Worm (Caenorhabditis elegans) whole organism, young adult: Measurements from ENCODE around the gene F08F1.4.

Experiments
- B0261.1 ChIP-seq: sonication (generic microtip); optimal IDR thresholded peaks from 2 replicates; lab custom pipeline; 2016; ENCODE audit warnings: mild to moderate bottlenecking, missing genetic modification characterization, moderate library complexity, missing compliant biosample characterization
- C17E4.6 ChIP-seq: fragments of 200-800 bp; sonication (Bioruptor generic); IDR thresholded peaks from 2 replicates; pipeline ENCODE4 v1.3.6; 2022; ENCODE audit warnings: missing genetic modification reagents, missing genetic modification characterization, missing compliant biosample characterization
- F10E7.11 ChIP-seq: sonication (generic microtip); optimal IDR thresholded peaks from 2 replicates; lab custom pipeline; 2017; ENCODE audit warnings: mild to moderate bottlenecking, missing genetic modification characterization, moderate library complexity, missing compliant biosample characterization
- F33H1.4 ChIP-seq: fragments of 200-800 bp; sonication (Bioruptor generic); IDR thresholded peaks from 2 replicates; pipeline ENCODE4 v1.3.6; 2022; ENCODE audit warnings: missing genetic modification reagents, missing genetic modification characterization, missing compliant biosample characterization
- F52B5.7 ChIP-seq: sonication (generic microtip); optimal IDR thresholded peaks from 2 replicates; lab custom pipeline; 2016; ENCODE audit warnings: mild to moderate bottlenecking, missing genetic modification characterization, missing compliant biosample characterization
- F57A8.1 ChIP-seq: fragments of 200-800 bp; sonication (Bioruptor generic); optimal IDR thresholded peaks from 2 replicates; lab custom pipeline; 2018; ENCODE audit warnings: mild to moderate bottlenecking, missing genetic modification characterization, moderate library complexity, missing compliant biosample characterization
- K11D2.4 ChIP-seq: fragments of 200-800 bp; sonication (Bioruptor generic); IDR thresholded peaks from 2 replicates; pipeline ENCODE4 v1.3.6; 2022; ENCODE audit warnings: missing genetic modification reagents, missing genetic modification characterization, missing compliant biosample characterization
- T26A5.8 ChIP-seq: sonication (generic microtip); optimal IDR thresholded peaks from 2 replicates; lab custom pipeline; 2016; ENCODE audit warnings: missing genetic modification characterization, missing compliant biosample characterization
- Y56A3A.18 ChIP-seq: fragments of 200-800 bp; sonication (Bioruptor generic); IDR thresholded peaks from 2 replicates; pipeline ENCODE4 v1.3.6; 2022; ENCODE audit warnings: missing genetic modification reagents, missing genetic modification characterization, missing compliant biosample characterization
- ZK185.1 ChIP-seq: sonication (generic microtip); optimal IDR thresholded peaks from 2 replicates; lab custom pipeline; 2016; ENCODE audit warnings: mild to moderate bottlenecking, missing genetic modification characterization, missing compliant biosample characterization; ENCODE audit not compliant: poor library complexity, severe bottlenecking
- atf-7 ChIP-seq: sonication (generic microtip); optimal IDR thresholded peaks from 2 replicates; lab custom pipeline; 2017; ENCODE audit warnings: mild to moderate bottlenecking, missing genetic modification characterization, missing compliant biosample characterization
- attf-5 ChIP-seq: fragments of 200-800 bp; sonication (Bioruptor generic); optimal IDR thresholded peaks from 2 replicates; lab custom pipeline; 2018; ENCODE audit warnings: mild to moderate bottlenecking, missing genetic modification characterization, missing compliant biosample characterization
- ccch-3 ChIP-seq: fragments of 200-800 bp; sonication (Bioruptor generic); optimal IDR thresholded peaks from 2 replicates; lab custom pipeline; 2018; ENCODE audit warnings: mild to moderate bottlenecking, missing genetic modification characterization, missing compliant biosample characterization
- cebp-1 ChIP-seq, 2 experiments: fragments of 200-800 bp in 1 of 2; sonication (Bioruptor generic) in 1 of 2; sonication (generic microtip) in 1 of 2; IDR thresholded peaks in 1 of 2; optimal IDR thresholded peaks in 1 of 2; 2 replicates each; pipeline versions ENCODE4 v1.3.6 to Lab custom; 2017 to 2022; ENCODE audit warnings: missing compliant biosample characterization in 2 of 2, missing genetic modification characterization in 2 of 2, mild to moderate bottlenecking in 1 of 2, missing genetic modification reagents in 1 of 2, moderate library complexity in 1 of 2
- ceh-79 ChIP-seq: sonication (generic microtip); optimal IDR thresholded peaks from 2 replicates; lab custom pipeline; 2017; ENCODE audit warnings: mild to moderate bottlenecking, missing genetic modification characterization, missing compliant biosample characterization
- ceh-91 ChIP-seq: fragments of 200-800 bp; sonication (Bioruptor generic); IDR thresholded peaks from 2 replicates; pipeline ENCODE4 v1.3.6; 2022; ENCODE audit warnings: missing genetic modification reagents, missing genetic modification characterization, missing compliant biosample characterization
- chd-7 ChIP-seq: sonication (generic microtip); optimal IDR thresholded peaks from 2 replicates; lab custom pipeline; 2016; ENCODE audit warnings: mild to moderate bottlenecking, missing genetic modification characterization, moderate library complexity, missing compliant biosample characterization
- die-1 ChIP-seq: sonication (generic microtip); optimal IDR thresholded peaks from 2 replicates; lab custom pipeline; 2016; ENCODE audit warnings: missing genotype, mild to moderate bottlenecking, missing genetic modification characterization, missing compliant biosample characterization
- dox-1 ChIP-seq: fragments of 200-800 bp; sonication (Bioruptor generic); IDR thresholded peaks from 2 replicates; pipeline ENCODE4 v1.3.6; 2022; ENCODE audit warnings: missing genetic modification reagents, missing genetic modification characterization, missing compliant biosample characterization
- dpff-1 ChIP-seq: sonication (generic microtip); optimal IDR thresholded peaks from 2 replicates; lab custom pipeline; 2017; ENCODE audit warnings: mild to moderate bottlenecking, missing genetic modification characterization, missing compliant biosample characterization
- egrh-3 ChIP-seq: fragments of 200-800 bp; sonication (Bioruptor generic); IDR thresholded peaks from 2 replicates; pipeline ENCODE4 v1.3.6; 2022; ENCODE audit warnings: missing genetic modification reagents, missing genetic modification characterization, missing compliant biosample characterization
- hmg-20 ChIP-seq: fragments of 200-800 bp; sonication (Bioruptor generic); IDR thresholded peaks from 2 replicates; pipeline ENCODE4 v1.3.6; 2022; ENCODE audit warnings: missing genetic modification reagents, missing genetic modification characterization, missing compliant biosample characterization
- hrde-1 ChIP-seq: sonication (generic microtip); optimal IDR thresholded peaks from 2 replicates; lab custom pipeline; 2016; ENCODE audit warnings: missing genetic modification characterization, mild to moderate bottlenecking, missing compliant biosample characterization, moderate library complexity, missing genotype, missing genetic modification reagents, borderline replicate concordance
- hsf-1 ChIP-seq: fragments of 200-800 bp; sonication (Bioruptor generic); IDR thresholded peaks from 2 replicates; pipeline ENCODE4 v1.3.6; 2022; ENCODE audit warnings: missing genetic modification reagents, missing genetic modification characterization, missing compliant biosample characterization
- lag-1 ChIP-seq: fragments of 200-800 bp; sonication (Bioruptor generic); IDR thresholded peaks from 2 replicates; pipeline ENCODE4 v1.3.6; 2022; ENCODE audit warnings: missing genetic modification reagents, missing genetic modification characterization, missing compliant biosample characterization
- let-526 ChIP-seq: fragments of 200-800 bp; sonication (Bioruptor generic); IDR thresholded peaks from 2 replicates; pipeline ENCODE4 v1.3.6; 2022; ENCODE audit warnings: missing genetic modification reagents, missing genetic modification characterization, missing compliant biosample characterization
- let-607 ChIP-seq, 2 experiments: fragments of 200-800 bp in 1 of 2; sonication (Bioruptor generic) in 1 of 2; sonication (generic microtip) in 1 of 2; optimal IDR thresholded peaks; 2 replicates each; lab custom pipeline; 2016 to 2018; ENCODE audit warnings: mild to moderate bottlenecking in 2 of 2, missing compliant biosample characterization in 2 of 2, missing genetic modification characterization in 2 of 2, moderate library complexity in 2 of 2, missing genotype in 1 of 2
- lin-40 ChIP-seq: sonication (generic microtip); optimal IDR thresholded peaks from 2 replicates; lab custom pipeline; 2016; ENCODE audit warnings: missing genetic modification characterization, mild to moderate bottlenecking, missing compliant biosample characterization, missing genotype, missing genetic modification reagents
- mcd-1 ChIP-seq: fragments of 200-800 bp; sonication (Bioruptor generic); IDR thresholded peaks from 2 replicates; pipeline ENCODE4 v1.3.6; 2022; ENCODE audit warnings: missing genetic modification reagents, missing genetic modification characterization, missing compliant biosample characterization
- mes-4 ChIP-seq: sonication (generic microtip); optimal IDR thresholded peaks from 2 replicates; lab custom pipeline; 2016; ENCODE audit warnings: missing genotype, missing genetic modification characterization, missing compliant biosample characterization
- nfya-1 ChIP-seq: sonication (generic microtip); optimal IDR thresholded peaks from 2 replicates; lab custom pipeline; 2017; ENCODE audit warnings: antibody characterized with exemption, missing compliant biosample characterization, missing genetic modification characterization, borderline replicate concordance; ENCODE audit not compliant: insufficient read depth
- nhr-179 ChIP-seq: sonication (generic microtip); optimal IDR thresholded peaks from 2 replicates; lab custom pipeline; 2016; ENCODE audit warnings: mild to moderate bottlenecking, missing genetic modification characterization, missing compliant biosample characterization
- nhr-80 ChIP-seq: sonication (generic microtip); optimal IDR thresholded peaks from 2 replicates; lab custom pipeline; 2016; ENCODE audit warnings: missing genetic modification characterization, missing compliant biosample characterization
- pbrm-1 ChIP-seq: fragments of 200-800 bp; sonication (Bioruptor generic); IDR thresholded peaks from 2 replicates; pipeline ENCODE4 v1.3.6; 2022; ENCODE audit warnings: missing genetic modification reagents, missing genetic modification characterization, missing compliant biosample characterization
- rcor-1 ChIP-seq: fragments of 200-800 bp; sonication (Bioruptor generic); IDR thresholded peaks from 2 replicates; pipeline ENCODE4 v1.3.6; 2022; ENCODE audit warnings: missing genetic modification reagents, missing genetic modification characterization, missing compliant biosample characterization
- repo-1 ChIP-seq: sonication (generic microtip); optimal IDR thresholded peaks from 2 replicates; lab custom pipeline; 2017; ENCODE audit warnings: mild to moderate bottlenecking, missing genetic modification characterization, missing compliant biosample characterization
- sdz-38 ChIP-seq: sonication (generic microtip); optimal IDR thresholded peaks from 2 replicates; lab custom pipeline; 2016; ENCODE audit warnings: missing genotype, missing genetic modification characterization, missing compliant biosample characterization
- snpc-1.3 ChIP-seq: sonication (generic microtip); optimal IDR thresholded peaks from 2 replicates; lab custom pipeline; 2017; ENCODE audit warnings: missing genetic modification characterization, mild to moderate bottlenecking, missing compliant biosample characterization, antibody characterized with exemption, moderate library complexity, missing genotype, missing genetic modification reagents; ENCODE audit not compliant: insufficient read depth
- snpc-3.4 ChIP-seq: sonication (generic microtip); optimal IDR thresholded peaks from 2 replicates; lab custom pipeline; 2017; ENCODE audit warnings: missing genetic modification characterization, mild to moderate bottlenecking, missing compliant biosample characterization, antibody characterized with exemption, moderate library complexity, missing genotype, missing genetic modification reagents
- snpc-4 ChIP-seq, 5 experiments: fragments of 150-350 bp in 1 of 5; sonication (generic microtip) in 4 of 5; optimal IDR thresholded peaks; 2 replicates each; lab custom pipeline; 2014 to 2018; ENCODE audit warnings: missing genetic modification characterization in 5 of 5, missing biosample characterization in 3 of 5, antibody characterized with exemption in 2 of 5, mild to moderate bottlenecking in 2 of 5, missing compliant biosample characterization in 2 of 5, missing genotype in 2 of 5, moderate library complexity in 2 of 5, missing genetic modification reagents in 1 of 5
- tbp1 ChIP-seq: fragments of 200-800 bp; sonication (Bioruptor generic); optimal IDR thresholded peaks from 2 replicates; lab custom pipeline; 2018; ENCODE audit warnings: mild to moderate bottlenecking, missing genetic modification characterization, missing compliant biosample characterization
- unc-130 ChIP-seq: sonication (generic microtip); optimal IDR thresholded peaks from 2 replicates; lab custom pipeline; 2016; ENCODE audit warnings: missing genetic modification reagents, missing genetic modification characterization, missing compliant biosample characterization
- unc-62 ChIP-seq: fragments of 150-350 bp; optimal IDR thresholded peaks from 2 replicates; lab custom pipeline; 2014; ENCODE audit warnings: missing biosample characterization, missing genetic modification reagents, missing genetic modification characterization
- zfh-2 ChIP-seq: fragments of 200-800 bp; sonication (Bioruptor generic); conservative IDR thresholded peaks from 2 replicates; pipeline ENCODE4 v1.3.6; 2022; ENCODE audit warnings: missing genetic modification reagents, missing genetic modification characterization, missing compliant biosample characterization

F08F1.4 gene

DNA sequence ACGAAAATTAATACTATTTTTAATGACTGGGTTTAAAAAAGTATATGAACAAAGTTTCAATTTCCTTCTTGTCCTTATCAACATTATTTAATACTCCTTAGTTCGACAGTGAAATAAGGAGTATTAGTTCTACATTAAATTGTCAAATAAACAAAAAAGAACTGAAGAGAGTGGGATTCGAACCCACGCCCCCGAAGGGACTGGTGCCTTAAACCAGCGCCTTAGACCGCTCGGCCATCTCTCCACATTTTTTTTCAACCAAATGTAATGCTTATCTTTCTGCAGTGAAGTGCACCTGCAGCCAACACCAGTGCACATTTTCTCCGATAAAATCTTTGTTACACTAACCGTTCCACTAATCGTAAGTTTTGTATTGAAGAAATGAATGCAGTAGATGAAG is 6.0 kb downstream of the F08F1.4 start (continued):
- TF ChIP-seq Y56A3A.18 (0 out of 2 replicates have a peak, but pooled peaks have one; percentile 24), snpc-1.3 (peak; percentile 34), snpc-4 (GFP tag; optimal IDR thresholded peaks at IDR 0.05; lab: Kevin White, UChicago) (peak; percentile 5), snpc-4 (tag; optimal IDR thresholded peaks at IDR 0.05; lab: Kevin White, UChicago) (peak in 2 of 4 experiments; percentile 35 to 63), C17E4.6 (GFP tag; lab: Robert Waterston, UW) (no peak), F57A8.1 (no peak), B0261.1 (peak; percentile 81), ceh-79 (tag; lab: Kevin White, UChicago) (no peak), ccch-3 (GFP tag; lab: Kevin White, UChicago) (no peak), lag-1 (GFP tag; lab: Robert Waterston, UW) (no peak), snpc-3.4 (tag; lab: Kevin White, UChicago) (peak; percentile 34), T26A5.8 (no peak), dox-1 (GFP tag; lab: Robert Waterston, UW) (no peak; the same call in 1 of the 2 replicates), unc-62 (GFP tag; lab: Kevin White, UChicago) (no peak)

ce11 chrX:8421594-8421993 is 8.4 kb downstream of the F08F1.4 start:
- peak; percentile 38 for TF ChIP-seq nhr-80 (tag; lab: Kevin White, UChicago)
- no peak for TF ChIP-seq dpff-1 (tag; lab: Kevin White, UChicago)
- TF ChIP-seq rcor-1 (GFP tag; lab: Robert Waterston, UW): no peak
- peak; percentile 72 for TF ChIP-seq unc-62 (GFP tag; lab: Kevin White, UChicago)
- TF ChIP-seq let-607 (tag; optimal IDR thresholded peaks at IDR 0.05; lab: Kevin White, UChicago): peak in 1 of 2 experiments; percentile 35
- no peak for TF ChIP-seq cebp-1 (GFP tag; IDR thresholded peaks at IDR 0.05; lab: Robert Waterston, UW)
- no peak for TF ChIP-seq cebp-1 (tag; optimal IDR thresholded peaks at IDR 0.05; lab: Kevin White, UChicago)
- no peak for TF ChIP-seq mes-4 (tag; lab: Kevin White, UChicago)
- peak; percentile 35 for TF ChIP-seq atf-7 (tag; lab: Kevin White, UChicago)
- no peak for TF ChIP-seq B0261.1
- TF ChIP-seq attf-5 (GFP tag; lab: Kevin White, UChicago): no peak

DNA sequence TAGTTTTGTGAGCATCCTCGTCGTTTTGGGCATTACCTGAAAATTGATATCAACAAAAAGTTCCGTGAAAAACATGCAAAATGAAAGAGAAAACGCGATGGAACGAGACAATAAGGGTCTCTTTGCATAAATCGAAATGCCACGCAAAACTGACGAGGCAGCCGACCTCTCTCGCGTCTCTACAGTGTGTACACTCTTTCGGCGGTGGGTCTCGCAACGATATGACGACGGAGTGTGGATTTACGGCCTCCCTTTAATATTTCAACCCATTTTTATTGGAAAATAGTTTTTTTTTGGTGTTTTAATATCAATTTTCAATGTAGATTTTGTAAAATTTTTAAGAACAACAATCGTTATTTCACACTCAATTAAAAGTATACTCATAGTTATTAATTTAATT is 8.8 kb downstream of the F08F1.4 start, which contains the start of gene tag-123:
Gene tag-123 (minus strand): TSS at position 36 of the 400 bp plus-strand sequence.
- no peak for TF ChIP-seq nfya-1 (tag; lab: Kevin White, UChicago)
- TF ChIP-seq egrh-3 (GFP tag; lab: Robert Waterston, UW): no peak
- no peak for TF ChIP-seq hsf-1 (GFP tag; lab: Robert Waterston, UW)
- TF ChIP-seq tbp1 (GFP tag; lab: Kevin White, UChicago): no peak
- peak; percentile 14 for TF ChIP-seq lin-40
- TF ChIP-seq mcd-1: no peak
- no peak for TF ChIP-seq nhr-80 (tag; lab: Kevin White, UChicago)
- no peak for TF ChIP-seq F52B5.7 (tag; lab: Kevin White, UChicago)
- TF ChIP-seq zfh-2 (GFP tag; lab: Robert Waterston, UW): peak; percentile 31; the same call in 1 of the 2 replicates
- TF ChIP-seq let-607 (tag; optimal IDR thresholded peaks at IDR 0.05; lab: Kevin White, UChicago): no peak
- no peak for TF ChIP-seq sdz-38
- no peak for TF ChIP-seq F10E7.11
- peak; percentile 16 for TF ChIP-seq ZK185.1 (tag; lab: Kevin White, UChicago)
- no peak for TF ChIP-seq pbrm-1 (GFP tag; lab: Robert Waterston, UW)
- no peak for TF ChIP-seq hmg-20 (GFP tag; lab: Robert Waterston, UW)
- no peak for TF ChIP-seq nhr-179 (tag; lab: Kevin White, UChicago)
- no peak for TF ChIP-seq let-526 (GFP tag; lab: Robert Waterston, UW)
- no peak for TF ChIP-seq ceh-91
- no peak for TF ChIP-seq repo-1 (tag; lab: Kevin White, UChicago)
- TF ChIP-seq chd-7 (tag; lab: Kevin White, UChicago): no peak
- no peak for TF ChIP-seq die-1 (tag; lab: Kevin White, UChicago)
- no peak for TF ChIP-seq unc-130
- TF ChIP-seq hrde-1 (tag; lab: Kevin White, UChicago): no peak
- peak; percentile 72 for TF ChIP-seq F33H1.4 (GFP tag; lab: Robert Waterston, UW)
- no peak for TF ChIP-seq K11D2.4 (GFP tag; lab: Robert Waterston, UW)
